Worm (Caenorhabditis elegans) whole organism, L3 larva: Measurements from ENCODE around the gene gar-1.

Experiments used
- ZK546.5 ChIP-seq: sonication (generic microtip); optimal IDR thresholded peaks from 2 replicates; lab custom pipeline; 2017; ENCODE audit warnings: missing biosample characterization, missing genetic modification characterization
- fos-1 ChIP-seq: fragments of 150-350 bp; optimal IDR thresholded peaks from 2 replicates; lab custom pipeline; 2014; ENCODE audit warnings: missing biosample characterization, missing genetic modification characterization
- jun-1 ChIP-seq: fragments of 150-350 bp; optimal IDR thresholded peaks from 2 replicates; lab custom pipeline; 2014; ENCODE audit warnings: missing biosample characterization, missing genetic modification reagents, missing genetic modification characterization
- lin-39 ChIP-seq: fragments of 150-350 bp; optimal IDR thresholded peaks from 2 replicates; lab custom pipeline; 2018; ENCODE audit warnings: missing biosample characterization, missing genetic modification reagents, missing genetic modification characterization
- nhr-25 ChIP-seq: sonication (generic microtip); optimal IDR thresholded peaks from 2 replicates; lab custom pipeline; 2017; ENCODE audit warnings: missing biosample characterization, missing genetic modification characterization
- nhr-76 ChIP-seq: fragments of 150-350 bp; sonication (generic microtip); optimal IDR thresholded peaks from 5 replicates; lab custom pipeline; 2014; ENCODE audit warnings: missing biosample characterization, missing genetic modification characterization
- sea-2 ChIP-seq: fragments of 150-350 bp; sonication (generic microtip); optimal IDR thresholded peaks from 4 replicates; lab custom pipeline; 2014; ENCODE audit warnings: missing biosample characterization, missing genetic modification reagents, missing genetic modification characterization
- unc-62 ChIP-seq: fragments of 150-350 bp; sonication (generic microtip); optimal IDR thresholded peaks from 4 replicates; lab custom pipeline; 2014; ENCODE audit warnings: missing biosample characterization, missing genetic modification reagents, missing genetic modification characterization
- zag-1 ChIP-seq: fragments of 150-350 bp; optimal IDR thresholded peaks from 2 replicates; lab custom pipeline; 2014; ENCODE audit warnings: missing biosample characterization, missing genetic modification characterization
- ztf-11 ChIP-seq: fragments of 150-350 bp; optimal IDR thresholded peaks from 2 replicates; lab custom pipeline; 2014; ENCODE audit warnings: missing biosample characterization, missing genetic modification characterization

ce11 chrX:6473698-6474314 lies 10.9 kb downstream of the gar-1 start, which contains the start of the genes C15B12.4 and C15B12.8:
- TF ChIP-seq zag-1 = no peak
- no peak for TF ChIP-seq ztf-11 (tag; lab: Kevin White, UChicago)
- no peak for TF ChIP-seq unc-62 (GFP tag; lab: Kevin White, UChicago)
- TF ChIP-seq jun-1 (tag; lab: Kevin White, UChicago) = no peak
- no peak for TF ChIP-seq ZK546.5 (tag; lab: Kevin White, UChicago)
- TF ChIP-seq lin-39 (tag; lab: Kevin White, UChicago) = no peak
- no peak for TF ChIP-seq fos-1 (tag; lab: Kevin White, UChicago)
- TF ChIP-seq nhr-76 (tag; lab: Kevin White, UChicago) = no peak
- no peak for TF ChIP-seq sea-2 (GFP tag; lab: Kevin White, UChicago)
- TF ChIP-seq nhr-25 = no peak
